Fruit fly (Drosophila melanogaster) whole organism, embryonic: ENCODE measurements around the gene Tbc1d22.
A peak's percentile ranks its signal among the peaks of the same experiment; 100 is the strongest.

Experiments
- CG10565 ChIP-seq: fragments of 200-800 bp; sonication (Bioruptor generic); optimal IDR thresholded peaks from 3 replicates; lab custom pipeline; 2016; ENCODE audit warnings: missing biosample characterization, mild to moderate bottlenecking, missing genetic modification characterization
- CG10979 ChIP-seq: fragments of 200-800 bp; sonication (Bioruptor generic); optimal IDR thresholded peaks from 2 replicates; lab custom pipeline; 2018; ENCODE audit warnings: missing biosample characterization, mild to moderate bottlenecking, missing genetic modification characterization, moderate library complexity
- CG11398 ChIP-seq: fragments of 200-800 bp; sonication (Bioruptor generic); optimal IDR thresholded peaks from 2 replicates; lab custom pipeline; 2016; ENCODE audit warnings: missing biosample characterization, missing genetic modification characterization
- CG12219 ChIP-seq: fragments of 200-800 bp; sonication (Bioruptor generic); optimal IDR thresholded peaks from 3 replicates; lab custom pipeline; 2018; ENCODE audit warnings: missing biosample characterization, mild to moderate bottlenecking, missing genetic modification characterization
- CG12659 ChIP-seq: fragments of 200-800 bp; sonication (Bioruptor generic); optimal IDR thresholded peaks from 3 replicates; lab custom pipeline; 2017; ENCODE audit warnings: mild to moderate bottlenecking, missing biosample characterization, missing genetic modification reagents, missing genetic modification characterization
- CG12744 ChIP-seq: fragments of 200-800 bp; sonication (Bioruptor generic); optimal IDR thresholded peaks from 2 replicates; lab custom pipeline; 2016; ENCODE audit warnings: missing biosample characterization, missing genetic modification characterization
- CG12769 ChIP-seq: fragments of 200-800 bp; sonication (Bioruptor generic); optimal IDR thresholded peaks from 2 replicates; lab custom pipeline; 2019; ENCODE audit warnings: missing biosample characterization, mild to moderate bottlenecking, missing genetic modification characterization, moderate library complexity
- CG13296 ChIP-seq: fragments of 200-800 bp; sonication (Bioruptor generic); optimal IDR thresholded peaks from 3 replicates; lab custom pipeline; 2018; ENCODE audit warnings: missing biosample characterization, mild to moderate bottlenecking, missing genetic modification characterization
- CG13624 ChIP-seq: fragments of 200-800 bp; sonication (Bioruptor generic); optimal IDR thresholded peaks from 2 replicates; lab custom pipeline; 2016; ENCODE audit warnings: missing biosample characterization, missing genetic modification characterization
- CG14710 ChIP-seq: fragments of 200-800 bp; sonication (Bioruptor generic); optimal IDR thresholded peaks from 3 replicates; lab custom pipeline; 2019; ENCODE audit warnings: missing biosample characterization, mild to moderate bottlenecking, missing genetic modification characterization, moderate library complexity
- CG15479 ChIP-seq: fragments of 200-800 bp; sonication (Bioruptor generic); optimal IDR thresholded peaks from 3 replicates; lab custom pipeline; 2019; ENCODE audit warnings: missing biosample characterization, mild to moderate bottlenecking, missing genetic modification characterization, moderate library complexity
- CG15514 ChIP-seq: fragments of 200-800 bp; sonication (Bioruptor generic); optimal IDR thresholded peaks from 3 replicates; lab custom pipeline; 2017; ENCODE audit warnings: missing biosample characterization, missing genetic modification characterization, mild to moderate bottlenecking, moderate library complexity, missing genetic modification reagents
- CG15601 ChIP-seq: fragments of 200-800 bp; sonication (Bioruptor generic); optimal IDR thresholded peaks from 3 replicates; lab custom pipeline; 2019; ENCODE audit warnings: missing biosample characterization, mild to moderate bottlenecking, missing genetic modification characterization, moderate library complexity
- CG18011 ChIP-seq: fragments of 200-800 bp; sonication (Bioruptor generic); optimal IDR thresholded peaks from 2 replicates; lab custom pipeline; 2017; ENCODE audit warnings: missing biosample characterization, missing genetic modification characterization, mild to moderate bottlenecking, moderate library complexity, missing genotype
- CG1832 ChIP-seq: fragments of 200-800 bp; sonication (Bioruptor generic); optimal IDR thresholded peaks from 2 replicates; lab custom pipeline; 2017; ENCODE audit warnings: missing biosample characterization, mild to moderate bottlenecking, missing genetic modification characterization, inconsistent platforms
- CG18476 ChIP-seq: fragments of 200-800 bp; sonication (Bioruptor generic); optimal IDR thresholded peaks from 2 replicates; lab custom pipeline; 2016; ENCODE audit warnings: missing biosample characterization, mild to moderate bottlenecking, missing genetic modification characterization
- CG18619 ChIP-seq: fragments of 200-800 bp; sonication (Bioruptor generic); optimal IDR thresholded peaks from 3 replicates; lab custom pipeline; 2017; ENCODE audit warnings: missing biosample characterization, mild to moderate bottlenecking, missing genetic modification characterization
- CG31441 ChIP-seq: fragments of 200-800 bp; sonication (Bioruptor generic); IDR thresholded peaks from 2 replicates; pipeline ENCODE4 v1.3.6; 2022; ENCODE audit warnings: missing biosample characterization, missing genetic modification characterization
- CG34376 ChIP-seq: fragments of 200-800 bp; sonication (Bioruptor generic); optimal IDR thresholded peaks from 2 replicates; lab custom pipeline; 2018; ENCODE audit warnings: missing biosample characterization, mild to moderate bottlenecking, missing genetic modification characterization
- CG4404 ChIP-seq: fragments of 200-800 bp; sonication (Bioruptor generic); IDR thresholded peaks from 2 replicates; pipeline ENCODE4 v1.3.6; 2022; ENCODE audit warnings: missing biosample characterization, missing genetic modification characterization
- CG5245 ChIP-seq: fragments of 200-800 bp; sonication (Bioruptor generic); optimal IDR thresholded peaks from 3 replicates; lab custom pipeline; 2016; ENCODE audit warnings: missing biosample characterization, missing genetic modification characterization
- CG6272 ChIP-seq: fragments of 200-800 bp; sonication (Bioruptor generic); IDR thresholded peaks from 2 replicates; pipeline ENCODE4 v1.3.6; 2022; ENCODE audit warnings: missing biosample characterization, missing genetic modification characterization
- CG8281 ChIP-seq: fragments of 200-800 bp; sonication (Bioruptor generic); optimal IDR thresholded peaks from 2 replicates; lab custom pipeline; 2018; ENCODE audit warnings: missing biosample characterization, mild to moderate bottlenecking, missing genetic modification characterization, moderate library complexity
- CG8924 ChIP-seq: fragments of 200-800 bp; optimal IDR thresholded peaks from 3 replicates; lab custom pipeline; 2019; ENCODE audit warnings: missing biosample characterization, mild to moderate bottlenecking, missing genetic modification characterization, moderate library complexity
- D19B ChIP-seq: fragments of 200-800 bp; sonication (Bioruptor generic); optimal IDR thresholded peaks from 2 replicates; lab custom pipeline; 2017; ENCODE audit warnings: missing biosample characterization, mild to moderate bottlenecking, missing genetic modification characterization
- Deaf1 ChIP-seq: fragments of 200-800 bp; optimal IDR thresholded peaks from 3 replicates; lab custom pipeline; 2019; ENCODE audit warnings: missing biosample characterization, mild to moderate bottlenecking, missing genetic modification characterization, moderate library complexity
- Dip3 ChIP-seq: fragments of 200-800 bp; sonication (Bioruptor generic); optimal IDR thresholded peaks from 3 replicates; lab custom pipeline; 2016; ENCODE audit warnings: missing biosample characterization, missing genetic modification characterization
- Drgx ChIP-seq: fragments of 200-800 bp; sonication (Bioruptor generic); IDR thresholded peaks from 2 replicates; pipeline ENCODE4 v1.3.6; 2022; ENCODE audit warnings: missing biosample characterization, missing genetic modification characterization
- GATAe ChIP-seq: fragments of 200-800 bp; sonication (Bioruptor generic); conservative IDR thresholded peaks from 2 replicates; pipeline ENCODE4 v1.3.6; 2022; ENCODE audit warnings: missing biosample characterization, missing genetic modification characterization
- H15 ChIP-seq: fragments of 200-800 bp; sonication (Bioruptor generic); IDR thresholded peaks from 3 replicates; pipeline ENCODE4 v1.3.6; 2022; ENCODE audit warnings: missing biosample characterization, missing genetic modification characterization
- Hand ChIP-seq: fragments of 200-800 bp; sonication (Bioruptor generic); optimal IDR thresholded peaks from 2 replicates; lab custom pipeline; 2017; ENCODE audit warnings: mild to moderate bottlenecking, missing biosample characterization, missing genetic modification reagents, missing genetic modification characterization
- Lim3 ChIP-seq: fragments of 200-800 bp; sonication (Bioruptor generic); IDR thresholded peaks from 2 replicates; pipeline ENCODE4 v1.3.6; 2022; ENCODE audit warnings: missing biosample characterization, missing genetic modification characterization
- Mad ChIP-seq: fragments of 200-800 bp; sonication (Bioruptor generic); optimal IDR thresholded peaks from 2 replicates; lab custom pipeline; 2016; ENCODE audit warnings: missing biosample characterization, missing genetic modification characterization
- Med ChIP-seq: fragments of 200-800 bp; sonication (Bioruptor generic); peaks from one replicate; lab custom pipeline; 2016; ENCODE audit warnings: missing biosample characterization, missing genetic modification characterization, mild to moderate bottlenecking, inconsistent platforms, moderate library complexity
- NK7.1 ChIP-seq: fragments of 200-800 bp; sonication (Bioruptor generic); optimal IDR thresholded peaks from 3 replicates; lab custom pipeline; 2016; ENCODE audit warnings: missing biosample characterization, missing genetic modification characterization
- Ravus ChIP-seq: fragments of 200-800 bp; sonication (Bioruptor generic); IDR thresholded peaks from 2 replicates; pipeline ENCODE4 v1.3.6; 2022; ENCODE audit warnings: missing biosample characterization, missing genetic modification characterization
- Xbp1 ChIP-seq: fragments of 200-800 bp; sonication (Bioruptor generic); optimal IDR thresholded peaks from 3 replicates; lab custom pipeline; 2016; ENCODE audit warnings: missing biosample characterization, mild to moderate bottlenecking, missing genetic modification characterization
- bbx ChIP-seq: fragments of 200-800 bp; sonication (Bioruptor generic); IDR thresholded peaks from 2 replicates; pipeline ENCODE4 v1.3.6; 2022; ENCODE audit warnings: missing biosample characterization, missing genetic modification characterization; ENCODE audit not compliant: partially characterized antibody
- corto ChIP-seq: fragments of 200-800 bp; sonication (Bioruptor generic); optimal IDR thresholded peaks from 2 replicates; lab custom pipeline; 2016; ENCODE audit warnings: missing biosample characterization, mild to moderate bottlenecking, missing genetic modification characterization, moderate library complexity
- emc ChIP-seq: fragments of 200-800 bp; sonication (Bioruptor generic); optimal IDR thresholded peaks from 2 replicates; lab custom pipeline; 2016; ENCODE audit warnings: missing biosample characterization, missing genetic modification characterization
- gcm2 ChIP-seq: fragments of 200-800 bp; sonication (Bioruptor generic); optimal IDR thresholded peaks from 2 replicates; lab custom pipeline; 2016; ENCODE audit warnings: missing biosample characterization, missing genetic modification characterization
- gt ChIP-seq: fragments of 200-800 bp; sonication (Bioruptor generic); IDR thresholded peaks from 2 replicates; pipeline ENCODE4 v1.3.6; 2022; ENCODE audit warnings: missing biosample characterization, missing genetic modification characterization
- hbn ChIP-seq: fragments of 200-800 bp; sonication (Bioruptor generic); IDR thresholded peaks from 2 replicates; pipeline ENCODE4 v1.3.6; 2022; ENCODE audit warnings: missing biosample characterization, missing genetic modification characterization; ENCODE audit not compliant: partially characterized antibody
- ken ChIP-seq: fragments of 200-800 bp; sonication (Bioruptor generic); IDR thresholded peaks from 3 replicates; pipeline ENCODE4 v1.3.6; 2022; ENCODE audit warnings: missing biosample characterization, missing genetic modification characterization
- lab ChIP-seq: fragments of 200-800 bp; sonication (Bioruptor generic); optimal IDR thresholded peaks from 3 replicates; lab custom pipeline; 2017; ENCODE audit warnings: missing biosample characterization, missing genetic modification characterization, mild to moderate bottlenecking, moderate library complexity, missing genetic modification reagents
- mirr ChIP-seq: fragments of 200-800 bp; sonication (Bioruptor generic); optimal IDR thresholded peaks from 3 replicates; lab custom pipeline; 2018; ENCODE audit warnings: missing biosample characterization, mild to moderate bottlenecking, missing genetic modification characterization
- nerfin-1 ChIP-seq: fragments of 200-800 bp; sonication (Bioruptor generic); optimal IDR thresholded peaks from 3 replicates; lab custom pipeline; 2019; ENCODE audit warnings: missing biosample characterization, mild to moderate bottlenecking, missing genetic modification characterization, moderate library complexity
- sd ChIP-seq: fragments of 200-800 bp; sonication (Bioruptor generic); optimal IDR thresholded peaks from 3 replicates; lab custom pipeline; 2018; ENCODE audit warnings: missing biosample characterization, mild to moderate bottlenecking, missing genetic modification characterization, moderate library complexity
- sens ChIP-seq: fragments of 200-800 bp; sonication (Bioruptor generic); peaks from one replicate; lab custom pipeline; 2016; ENCODE audit warnings: missing biosample characterization, missing genetic modification characterization
- so ChIP-seq: fragments of 200-800 bp; sonication (Bioruptor generic); IDR thresholded peaks from 3 replicates; pipeline ENCODE4 v1.3.6; 2022; ENCODE audit warnings: missing biosample characterization, missing genetic modification characterization
- sob ChIP-seq: fragments of 200-800 bp; sonication (Bioruptor generic); IDR thresholded peaks from 2 replicates; pipeline ENCODE4 v1.3.6; 2022; ENCODE audit warnings: missing biosample characterization, missing genetic modification characterization
- usp ChIP-seq: fragments of >200 bp; optimal IDR thresholded peaks from 2 replicates; lab custom pipeline; 2017; ENCODE audit warnings: missing biosample characterization, missing genetic modification characterization

Tbc1d22 gene

DNA sequence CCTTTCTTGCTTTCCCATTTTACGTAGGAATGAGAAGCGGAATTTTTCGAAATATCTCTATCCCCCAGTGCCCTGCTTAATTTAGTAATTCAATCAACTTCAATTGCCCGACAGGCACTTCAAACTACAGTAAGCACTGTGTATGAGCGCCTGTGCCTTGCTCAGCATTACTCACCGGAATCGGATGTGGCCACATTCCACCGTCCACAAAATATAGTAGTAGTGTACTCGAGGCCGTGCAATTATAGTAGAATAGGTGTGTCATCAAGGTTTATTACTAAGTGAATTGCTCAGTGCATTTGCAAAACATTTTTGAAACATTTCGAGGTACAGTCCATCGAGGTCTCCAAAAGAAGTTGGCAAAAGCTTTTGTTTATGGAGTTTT, 36.3 kb upstream of the Tbc1d22 start (continued):
- no peak for TF ChIP-seq CG6272 (GFP tag; lab: Robert Waterston, UW)
- no peak for TF ChIP-seq Deaf1
- peak; percentile 24 for TF ChIP-seq CG18619 (GFP tag; lab: Kevin White, UChicago)
- no peak for TF ChIP-seq sd
- TF ChIP-seq lab, result no peak
- no peak for TF ChIP-seq Ravus (GFP tag; lab: Robert Waterston, UW)
- TF ChIP-seq sob, result peak; percentile 40; the same call in 1 of the 2 replicates
- no peak for TF ChIP-seq corto (GFP tag; lab: Kevin White, UChicago)
- TF ChIP-seq NK7.1 (GFP tag; lab: Kevin White, UChicago), result no peak
- no peak for TF ChIP-seq CG14710 (tag; lab: Kevin White, UChicago)
- TF ChIP-seq CG5245 (GFP tag; lab: Kevin White, UChicago), result no peak
- no peak for TF ChIP-seq Hand (GFP tag; lab: Kevin White, UChicago)
- no peak for TF ChIP-seq bbx (GFP tag; lab: Robert Waterston, UW)
- no peak for TF ChIP-seq hbn
- peak; percentile 54 for TF ChIP-seq CG12769 (tag; lab: Kevin White, UChicago)
- peak; percentile 87 for TF ChIP-seq Med
- TF ChIP-seq gcm2, result no peak
- TF ChIP-seq CG15601 (tag; lab: Kevin White, UChicago), result no peak
- TF ChIP-seq CG12659 (GFP tag; lab: Kevin White, UChicago), result no peak
- TF ChIP-seq CG18476 (GFP tag; lab: Kevin White, UChicago), result no peak
- TF ChIP-seq emc, result no peak
- TF ChIP-seq CG31441 (GFP tag; lab: Robert Waterston, UW), result no peak
- TF ChIP-seq CG8281 (tag; lab: Kevin White, UChicago), result no peak
- no peak for TF ChIP-seq D19B (GFP tag; lab: Kevin White, UChicago)
- TF ChIP-seq CG34376 (GFP tag; lab: Kevin White, UChicago), result no peak
- TF ChIP-seq Xbp1 (GFP tag; lab: Kevin White, UChicago), result no peak
- no peak for TF ChIP-seq CG10979 (tag; lab: Kevin White, UChicago)
- no peak for TF ChIP-seq CG13296 (GFP tag; lab: Kevin White, UChicago)
- peak; percentile 30; the same call in 1 of the 3 replicates for TF ChIP-seq H15 (GFP tag; lab: Robert Waterston, UW)
- TF ChIP-seq Lim3 (GFP tag; lab: Robert Waterston, UW), result no peak
- no peak for TF ChIP-seq CG13624 (GFP tag; lab: Kevin White, UChicago)
- TF ChIP-seq mirr (GFP tag; lab: Kevin White, UChicago), result no peak
- no peak for TF ChIP-seq CG15479 (GFP tag; lab: Kevin White, UChicago)
- no peak for TF ChIP-seq CG8924 (tag; lab: Kevin White, UChicago)
- peak; percentile 15 for TF ChIP-seq CG15514 (GFP tag; lab: Kevin White, UChicago)
- no peak for TF ChIP-seq CG10565 (GFP tag; lab: Kevin White, UChicago)
- TF ChIP-seq sens (GFP tag; lab: Kevin White, UChicago), result peak; percentile 66
- no peak for TF ChIP-seq CG12744 (GFP tag; lab: Kevin White, UChicago)
- TF ChIP-seq CG12219 (GFP tag; lab: Kevin White, UChicago), result no peak
- TF ChIP-seq CG18011, result no peak
- TF ChIP-seq ken (GFP tag; lab: Robert Waterston, UW), result no peak
- TF ChIP-seq usp (GFP tag; lab: Kevin White, UChicago), result no peak
- TF ChIP-seq so, result no peak
- no peak for TF ChIP-seq CG11398
- no peak for TF ChIP-seq CG1832 (GFP tag; lab: Kevin White, UChicago)
- TF ChIP-seq nerfin-1, result no peak
- TF ChIP-seq gt (GFP tag; lab: Robert Waterston, UW), result no peak
- no peak for TF ChIP-seq CG4404 (GFP tag; lab: Robert Waterston, UW)
- TF ChIP-seq GATAe (GFP tag; lab: Robert Waterston, UW), result no peak
- TF ChIP-seq Drgx, result no peak
- no peak for TF ChIP-seq Dip3 (GFP tag; lab: Kevin White, UChicago)
- TF ChIP-seq Mad (GFP tag; lab: Kevin White, UChicago), result no peak
